Worm (Caenorhabditis elegans): ENCODE results near the gene K01D12.9.
A peak's percentile ranks its signal among the peaks of the same experiment; 100 is the strongest.

Gene K01D12.9

ce11 chrV:12357632-12358031, 46.8 kb downstream of the K01D12.9 start:
- no peak for TF ChIP-seq zag-1 (tag; optimal IDR thresholded peaks at IDR 0.05)
- TF ChIP-seq tbx-2 (tag; optimal IDR thresholded peaks at IDR 0.05): no peak
- no peak for TF ChIP-seq nhr-23 (tag; optimal IDR thresholded peaks at IDR 0.05)
- TF ChIP-seq aly-2 (tag; optimal IDR thresholded peaks at IDR 0.05): no peak
- TF ChIP-seq jun-1 (tag; optimal IDR thresholded peaks at IDR 0.05): no peak
- TF ChIP-seq pha-4 (tag; optimal IDR thresholded peaks at IDR 0.05): no peak
- TF ChIP-seq lsy-12 (tag; optimal IDR thresholded peaks at IDR 0.05): no peak
- no peak for TF ChIP-seq nhr-76 (tag; optimal IDR thresholded peaks at IDR 0.05)
- no peak for TF ChIP-seq lin-15B (tag; optimal IDR thresholded peaks at IDR 0.05)
- TF ChIP-seq skn-1 (tag; optimal IDR thresholded peaks at IDR 0.05): no peak
- TF ChIP-seq ceh-82 (tag; optimal IDR thresholded peaks at IDR 0.05): no peak
- TF ChIP-seq fos-1 (tag; optimal IDR thresholded peaks at IDR 0.05): no peak
- TF ChIP-seq egl-5 (tag; optimal IDR thresholded peaks at IDR 0.05): no peak
- TF ChIP-seq sea-2 (GFP tag; optimal IDR thresholded peaks at IDR 0.05): no peak
- no peak for TF ChIP-seq ztf-4 (tag; optimal IDR thresholded peaks at IDR 0.05)
- TF ChIP-seq nfya-1 (tag; optimal IDR thresholded peaks at IDR 0.05; ENCODE audit: insufficient read depth): no peak
- no peak for TF ChIP-seq ZK546.5 (tag; optimal IDR thresholded peaks at IDR 0.05)
- no peak for TF ChIP-seq nhr-237 (tag; optimal IDR thresholded peaks at IDR 0.05)

DNA sequence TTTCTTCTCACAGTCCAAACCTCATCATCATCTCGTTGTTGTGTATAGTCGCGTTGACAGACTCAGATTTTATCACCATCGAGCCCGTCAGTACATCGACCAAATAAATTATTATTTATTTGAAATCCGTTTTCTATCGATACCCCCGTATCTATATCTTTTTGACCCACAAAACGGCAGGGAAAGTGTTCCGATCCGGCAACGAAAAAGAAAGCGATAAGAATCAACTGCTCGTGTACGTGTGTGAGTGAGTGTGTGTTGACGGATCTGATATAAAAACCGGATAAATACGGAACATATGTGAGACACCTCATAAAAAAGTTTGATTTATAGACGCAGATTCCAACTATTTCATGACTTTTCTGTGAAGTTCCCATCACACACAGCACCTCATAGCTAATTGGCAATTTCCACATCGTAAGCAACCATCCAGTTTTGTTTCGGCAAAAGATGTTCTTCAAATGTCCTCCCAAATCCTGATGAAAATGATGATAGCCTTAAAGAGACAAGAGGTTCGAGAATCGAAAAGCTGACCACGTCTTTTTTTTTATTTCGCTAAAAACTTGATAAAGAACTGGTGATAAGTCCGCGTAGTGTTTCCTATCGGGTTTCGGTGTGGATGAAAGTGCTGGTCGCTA, 50.1 kb downstream of the K01D12.9 start:
- TF ChIP-seq sea-2 (GFP tag; optimal IDR thresholded peaks at IDR 0.05) (no peak), jun-1 (tag; optimal IDR thresholded peaks at IDR 0.05) (no peak), nhr-25 (tag; optimal IDR thresholded peaks at IDR 0.05) (peak; percentile 43), nfya-1 (tag; optimal IDR thresholded peaks at IDR 0.05; ENCODE audit: insufficient read depth) (no peak), nhr-28 (tag; optimal IDR thresholded peaks at IDR 0.05) (peak; percentile 1), ceh-16 (tag; optimal IDR thresholded peaks at IDR 0.05) (no peak), lin-15B (tag; optimal IDR thresholded peaks at IDR 0.05) (no peak), egl-5 (tag; optimal IDR thresholded peaks at IDR 0.05) (no peak), snpc-4 (tag; optimal IDR thresholded peaks at IDR 0.05) (no peak), fkh-10 (GFP tag; optimal IDR thresholded peaks at IDR 0.05) (no peak), nhr-76 (tag; optimal IDR thresholded peaks at IDR 0.05) (no peak), unc-39 (tag; optimal IDR thresholded peaks at IDR 0.05) (no peak), ceh-9 (tag; optimal IDR thresholded peaks at IDR 0.05) (no peak), lsy-12 (tag; optimal IDR thresholded peaks at IDR 0.05) (peak; percentile 34), skn-1 (tag; optimal IDR thresholded peaks at IDR 0.05) (no peak), ama-1 (optimal IDR thresholded peaks at IDR 0.05) (peak; percentile 76), elt-1 (tag; optimal IDR thresholded peaks at IDR 0.05) (peak; percentile 44), mdl-1 (tag; optimal IDR thresholded peaks at IDR 0.05) (no peak), tbx-2 (tag; optimal IDR thresholded peaks at IDR 0.05) (peak; percentile 11), hmg-11 (tag; optimal IDR thresholded peaks at IDR 0.05) (no peak), nhr-11 (tag; optimal IDR thresholded peaks at IDR 0.05) (no peak), daf-12 (tag; optimal IDR thresholded peaks at IDR 0.05) (no peak), nhr-23 (tag; optimal IDR thresholded peaks at IDR 0.05) (peak; percentile 45), ztf-11 (tag; optimal IDR thresholded peaks at IDR 0.05) (no peak), nhr-77 (tag; optimal IDR thresholded peaks at IDR 0.05) (no peak), unc-62 (GFP tag; optimal IDR thresholded peaks at IDR 0.05) (no peak), eor-1 (tag; optimal IDR thresholded peaks at IDR 0.05) (no peak), ceh-28 (tag; optimal IDR thresholded peaks at IDR 0.05) (no peak), zag-1 (tag; optimal IDR thresholded peaks at IDR 0.05) (no peak), elt-3 (tag; optimal IDR thresholded peaks at IDR 0.05) (peak in 1 of 3 experiments; percentile 35), ztf-4 (tag; optimal IDR thresholded peaks at IDR 0.05) (no peak), aly-2 (tag; optimal IDR thresholded peaks at IDR 0.05) (peak; percentile 62), nhr-43 (tag; optimal IDR thresholded peaks at IDR 0.05; ENCODE audit: poor library complexity, severe bottlenecking) (peak; percentile 91)

All from whole organism, L3 larva.